In the genomic region with DNA sequence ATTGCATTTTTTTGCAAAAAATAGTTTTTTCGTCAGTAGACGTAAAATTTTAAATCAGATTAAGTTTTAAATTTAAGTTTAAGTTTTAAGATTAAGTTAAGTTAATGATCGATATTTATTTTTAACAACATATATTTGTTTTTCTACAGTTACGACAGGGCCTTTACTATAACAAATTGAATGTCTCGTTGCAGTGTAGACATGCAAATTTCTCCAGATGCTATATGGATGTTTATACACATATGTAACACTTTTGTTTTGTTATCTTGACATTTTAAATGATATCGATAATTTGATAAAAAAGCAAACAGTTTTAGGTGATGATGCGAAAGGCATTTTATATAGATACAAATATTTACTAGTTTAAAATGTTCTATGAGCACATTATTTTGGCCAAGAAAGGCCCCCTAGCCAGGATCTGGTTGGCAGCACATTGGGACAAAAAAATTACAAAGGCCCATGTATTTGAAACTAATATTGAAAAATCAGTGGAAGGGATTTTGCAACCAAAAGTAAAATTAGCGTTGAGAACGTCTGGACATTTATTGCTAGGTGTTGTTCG, we compare ENCODE assay signal across 1 fruit fly cellular context.
A peak's percentile ranks its signal among the peaks of the same experiment; 100 is the strongest.
TF ChIP-seq lines count a peak whose summit lies in the region.

vtd (plus strand) TSS at position 282 of the 562 bp plus-strand sequence.

TF ChIP-seq in whole organism, embryonic, 481 proteins besides CTCF, POLR2A, EP300 and RAD21 (continued from another document and continues in another):
- TF ChIP-seq danr (GFP tag; IDR thresholded peaks at IDR 0.05; lab: Robert Waterston, UW) = no peak
- no peak for TF ChIP-seq CG7556 (GFP tag; optimal IDR thresholded peaks at IDR 0.05; lab: Kevin White, UChicago)
- no peak for TF ChIP-seq HLH3B (GFP tag; IDR thresholded peaks at IDR 0.05; lab: Robert Waterston, UW)
- no peak for TF ChIP-seq Vsx1 (GFP tag; optimal IDR thresholded peaks at IDR 0.05; lab: Kevin White, UChicago)
- no peak for TF ChIP-seq Nf-YC (tag; optimal IDR thresholded peaks at IDR 0.05; lab: Kevin White, UChicago)
- no peak for TF ChIP-seq Oli (tag; optimal IDR thresholded peaks at IDR 0.05; lab: Kevin White, UChicago)
- TF ChIP-seq abd-A (tag; optimal IDR thresholded peaks at IDR 0.05; lab: Kevin White, UChicago) = no peak
- no peak for TF ChIP-seq Ada2b (GFP tag; IDR thresholded peaks at IDR 0.05; lab: Robert Waterston, UW)
- TF ChIP-seq ATbp (GFP tag; optimal IDR thresholded peaks at IDR 0.05; lab: Kevin White, UChicago) = no peak
- no peak for TF ChIP-seq Poxn (GFP tag; IDR thresholded peaks at IDR 0.05; lab: Robert Waterston, UW)
- peak; percentile 67 for TF ChIP-seq sens (GFP tag; lab: Kevin White, UChicago)
- TF ChIP-seq Camta (GFP tag; optimal IDR thresholded peaks at IDR 0.05; lab: Kevin White, UChicago) = no peak
- no peak for TF ChIP-seq Mes4 (GFP tag; optimal IDR thresholded peaks at IDR 0.05; lab: Kevin White, UChicago)
- no peak for TF ChIP-seq grn (GFP tag; optimal IDR thresholded peaks at IDR 0.05; lab: Kevin White, UChicago)
- no peak for TF ChIP-seq bsh (GFP tag; optimal IDR thresholded peaks at IDR 0.05; lab: Kevin White, UChicago)
- TF ChIP-seq CG4820 (GFP tag; optimal IDR thresholded peaks at IDR 0.05; lab: Kevin White, UChicago) = no peak
- TF ChIP-seq Hey (tag; optimal IDR thresholded peaks at IDR 0.05; lab: Kevin White, UChicago) = no peak
- TF ChIP-seq MESR4 (GFP tag; optimal IDR thresholded peaks at IDR 0.05; lab: Kevin White, UChicago) = peak; percentile 64
- TF ChIP-seq Hr51 (GFP tag; optimal IDR thresholded peaks at IDR 0.05; lab: Kevin White, UChicago) = no peak
- no peak for TF ChIP-seq CG3281 (GFP tag; optimal IDR thresholded peaks at IDR 0.05; lab: Kevin White, UChicago)
- TF ChIP-seq nmo (GFP tag; optimal IDR thresholded peaks at IDR 0.05; lab: Kevin White, UChicago) = peak; percentile 62
- peak; percentile 25 for TF ChIP-seq BEAF-32 (GFP tag; optimal IDR thresholded peaks at IDR 0.05; lab: Kevin White, UChicago)
- no peak for TF ChIP-seq Spps (tag; optimal IDR thresholded peaks at IDR 0.05; lab: Kevin White, UChicago)
- TF ChIP-seq CG14860 (GFP tag; IDR thresholded peaks at IDR 0.05; lab: Robert Waterston, UW; ENCODE audit: partially characterized antibody) = no peak
- peak; percentile 16 for TF ChIP-seq dmrt11E (tag; optimal IDR thresholded peaks at IDR 0.05; lab: Kevin White, UChicago)
- no peak for TF ChIP-seq H15 (GFP tag; IDR thresholded peaks at IDR 0.05; lab: Robert Waterston, UW)
- TF ChIP-seq CG14965 (GFP tag; optimal IDR thresholded peaks at IDR 0.05; lab: Kevin White, UChicago; ENCODE audit: borderline replicate concordance) = no peak
- peak; percentile 41 for TF ChIP-seq CG14710 (tag; optimal IDR thresholded peaks at IDR 0.05; lab: Kevin White, UChicago)
- no peak for TF ChIP-seq Bgb (GFP tag; IDR thresholded peaks at IDR 0.05; lab: Robert Waterston, UW; ENCODE audit: partially characterized antibody)
- no peak for TF ChIP-seq bbx (GFP tag; IDR thresholded peaks at IDR 0.05; lab: Robert Waterston, UW; ENCODE audit: partially characterized antibody)
- no peak for TF ChIP-seq CG14014 (GFP tag; IDR thresholded peaks at IDR 0.05; lab: Robert Waterston, UW)
- TF ChIP-seq Adf1 (GFP tag; IDR thresholded peaks at IDR 0.05; lab: Robert Waterston, UW) = no peak
- no peak for TF ChIP-seq CG10321 (GFP tag; IDR thresholded peaks at IDR 0.05; lab: Robert Waterston, UW)
- no peak for TF ChIP-seq CG15073 (GFP tag; optimal IDR thresholded peaks at IDR 0.05; lab: Kevin White, UChicago)
- no peak for TF ChIP-seq CG12769 (tag; optimal IDR thresholded peaks at IDR 0.05; lab: Kevin White, UChicago)
- no peak for TF ChIP-seq wdn (GFP tag; IDR thresholded peaks at IDR 0.05; lab: Robert Waterston, UW)
- TF ChIP-seq gem (tag; optimal IDR thresholded peaks at IDR 0.05; lab: Kevin White, UChicago) = peak; percentile 30
- TF ChIP-seq CG9215 (GFP tag; IDR thresholded peaks at IDR 0.05; lab: Robert Waterston, UW) = no peak
- peak; percentile 99 for TF ChIP-seq CG17802 (tag; optimal IDR thresholded peaks at IDR 0.05; lab: Kevin White, UChicago)
- no peak for TF ChIP-seq gsb (GFP tag; IDR thresholded peaks at IDR 0.05; lab: Robert Waterston, UW)
- peak; percentile 46 for TF ChIP-seq Ets97D (GFP tag; optimal IDR thresholded peaks at IDR 0.05; lab: Kevin White, UChicago)
- TF ChIP-seq Sox102F (GFP tag; optimal IDR thresholded peaks at IDR 0.05; lab: Kevin White, UChicago) = no peak
- peak; percentile 62 for TF ChIP-seq Abd-B (GFP tag; optimal IDR thresholded peaks at IDR 0.05; lab: Kevin White, UChicago)
- no peak for TF ChIP-seq sd (tag; optimal IDR thresholded peaks at IDR 0.05; lab: Kevin White, UChicago)
- no peak for TF ChIP-seq CG7745 (tag; optimal IDR thresholded peaks at IDR 0.05; lab: Kevin White, UChicago)
- peak; percentile 20 for TF ChIP-seq CG9817 (tag; optimal IDR thresholded peaks at IDR 0.05; lab: Kevin White, UChicago)
- TF ChIP-seq klu (GFP tag; IDR thresholded peaks at IDR 0.05; lab: Robert Waterston, UW) = no peak
- TF ChIP-seq zf30C (GFP tag; optimal IDR thresholded peaks at IDR 0.05; lab: Kevin White, UChicago) = no peak
- no peak for TF ChIP-seq Six4 (GFP tag; optimal IDR thresholded peaks at IDR 0.05; lab: Kevin White, UChicago)
- no peak for TF ChIP-seq Stat92E (GFP tag; optimal IDR thresholded peaks at IDR 0.05; lab: Kevin White, UChicago)
- peak; percentile 100 for TF ChIP-seq CG1603 (tag; optimal IDR thresholded peaks at IDR 0.05; lab: Kevin White, UChicago)
- peak; percentile 46 for TF ChIP-seq CG18764 (GFP tag; optimal IDR thresholded peaks at IDR 0.05; lab: Kevin White, UChicago)
- peak; percentile 31 for TF ChIP-seq CG8089 (GFP tag; optimal IDR thresholded peaks at IDR 0.05; lab: Kevin White, UChicago)
- no peak for TF ChIP-seq eve (GFP tag; optimal IDR thresholded peaks at IDR 0.05; lab: Kevin White, UChicago)
- TF ChIP-seq CG6765 (GFP tag; optimal IDR thresholded peaks at IDR 0.05; lab: Kevin White, UChicago) = no peak
- TF ChIP-seq CG13775 (GFP tag; optimal IDR thresholded peaks at IDR 0.05; lab: Kevin White, UChicago) = no peak
- no peak for TF ChIP-seq Eip74EF (GFP tag; optimal IDR thresholded peaks at IDR 0.05; lab: Kevin White, UChicago)
- no peak for TF ChIP-seq Sin3A (optimal IDR thresholded peaks at IDR 0.05; lab: Kevin White, UChicago)
- no peak for TF ChIP-seq Jarid2 (GFP tag; optimal IDR thresholded peaks at IDR 0.05; lab: Kevin White, UChicago)
- no peak for TF ChIP-seq Lpt (GFP tag; optimal IDR thresholded peaks at IDR 0.05; lab: Kevin White, UChicago)
- TF ChIP-seq CG8290 (GFP tag; optimal IDR thresholded peaks at IDR 0.05; lab: Kevin White, UChicago) = peak; percentile 50
- TF ChIP-seq CG8290 (tag; optimal IDR thresholded peaks at IDR 0.05; lab: Kevin White, UChicago) = peak in 1 of 2 experiments; percentile 64
- no peak for TF ChIP-seq Atf3 (GFP tag; optimal IDR thresholded peaks at IDR 0.05; lab: Kevin White, UChicago)
- no peak for TF ChIP-seq Ssrp (tag; optimal IDR thresholded peaks at IDR 0.05; lab: Kevin White, UChicago)
- TF ChIP-seq CG14050 (GFP tag; IDR thresholded peaks at IDR 0.05; lab: Robert Waterston, UW) = no peak
- no peak for TF ChIP-seq stwl (tag; optimal IDR thresholded peaks at IDR 0.05; lab: Kevin White, UChicago)
- no peak for TF ChIP-seq CG13296 (GFP tag; optimal IDR thresholded peaks at IDR 0.05; lab: Kevin White, UChicago)
- TF ChIP-seq CG14441 (GFP tag; IDR thresholded peaks at IDR 0.05; lab: Robert Waterston, UW) = no peak
- TF ChIP-seq CG17186 (GFP tag; optimal IDR thresholded peaks at IDR 0.05; lab: Kevin White, UChicago) = no peak
- TF ChIP-seq Taf1 (GFP tag; IDR thresholded peaks at IDR 0.05; lab: Robert Waterston, UW) = no peak
- no peak for TF ChIP-seq CG12744 (GFP tag; optimal IDR thresholded peaks at IDR 0.05; lab: Kevin White, UChicago)
- no peak for TF ChIP-seq schlank (tag; optimal IDR thresholded peaks at IDR 0.05; lab: Kevin White, UChicago)
- TF ChIP-seq stc (GFP tag; IDR thresholded peaks at IDR 0.05; lab: Robert Waterston, UW) = no peak
- no peak for TF ChIP-seq Gsc (GFP tag; IDR thresholded peaks at IDR 0.05; lab: Robert Waterston, UW)
- no peak for TF ChIP-seq wor (GFP tag; IDR thresholded peaks at IDR 0.05; lab: Robert Waterston, UW)
- no peak for TF ChIP-seq GATAe (GFP tag; conservative IDR thresholded peaks at IDR 0.05; lab: Robert Waterston, UW)
- TF ChIP-seq Elba2 (GFP tag; optimal IDR thresholded peaks at IDR 0.05; lab: Kevin White, UChicago) = no peak
- TF ChIP-seq CG7987 (GFP tag; optimal IDR thresholded peaks at IDR 0.05; lab: Kevin White, UChicago) = no peak
- no peak for TF ChIP-seq CG11247 (GFP tag; IDR thresholded peaks at IDR 0.05; lab: Robert Waterston, UW)
- no peak for TF ChIP-seq CHES-1-like (GFP tag; optimal IDR thresholded peaks at IDR 0.05; lab: Kevin White, UChicago)
- TF ChIP-seq croc (GFP tag; conservative IDR thresholded peaks at IDR 0.05; lab: Robert Waterston, UW) = no peak
- no peak for TF ChIP-seq CG11695 (GFP tag; IDR thresholded peaks at IDR 0.05; lab: Robert Waterston, UW)
- no peak for TF ChIP-seq ind (GFP tag; optimal IDR thresholded peaks at IDR 0.05; lab: Kevin White, UChicago)
- TF ChIP-seq CG2712 (tag; optimal IDR thresholded peaks at IDR 0.05; lab: Kevin White, UChicago) = no peak
- TF ChIP-seq Dfd (GFP tag; optimal IDR thresholded peaks at IDR 0.05; lab: Kevin White, UChicago) = peak in 1 of 2 experiments; percentile 36
- no peak for TF ChIP-seq tgo (GFP tag; IDR thresholded peaks at IDR 0.05; lab: Robert Waterston, UW)
- peak; percentile 99 for TF ChIP-seq CG1024 (GFP tag; IDR thresholded peaks at IDR 0.05; lab: Robert Waterston, UW)
- no peak for TF ChIP-seq Mrtf (GFP tag; IDR thresholded peaks at IDR 0.05; lab: Robert Waterston, UW)
- TF ChIP-seq gfzf (GFP tag; optimal IDR thresholded peaks at IDR 0.05; lab: Kevin White, UChicago) = no peak
- no peak for TF ChIP-seq NFAT (GFP tag; IDR thresholded peaks at IDR 0.05; lab: Robert Waterston, UW)
- peak; percentile 63 for TF ChIP-seq CG4617 (GFP tag; optimal IDR thresholded peaks at IDR 0.05; lab: Kevin White, UChicago; ENCODE audit: borderline replicate concordance)
- no peak for TF ChIP-seq CG16813 (GFP tag; IDR thresholded peaks at IDR 0.05; lab: Robert Waterston, UW; ENCODE audit: partially characterized antibody)
- no peak for TF ChIP-seq seq (GFP tag; IDR thresholded peaks at IDR 0.05; lab: Robert Waterston, UW)
- TF ChIP-seq bowl (GFP tag; IDR thresholded peaks at IDR 0.05; lab: Robert Waterston, UW) = no peak
- no peak for TF ChIP-seq rib (GFP tag; IDR thresholded peaks at IDR 0.05; lab: Robert Waterston, UW)
- no peak for TF ChIP-seq CG12299 (tag; optimal IDR thresholded peaks at IDR 0.05; lab: Kevin White, UChicago)
- no peak for TF ChIP-seq CG1647 (GFP tag; optimal IDR thresholded peaks at IDR 0.05; lab: Kevin White, UChicago)
- no peak for TF ChIP-seq E2f2 (GFP tag; IDR thresholded peaks at IDR 0.05; lab: Robert Waterston, UW)
- no peak for TF ChIP-seq otp (GFP tag; IDR thresholded peaks at IDR 0.05; lab: Robert Waterston, UW)
- peak; percentile 58 for TF ChIP-seq CG12659 (GFP tag; optimal IDR thresholded peaks at IDR 0.05; lab: Kevin White, UChicago)
- TF ChIP-seq CoRest (tag; optimal IDR thresholded peaks at IDR 0.05; lab: Kevin White, UChicago) = peak; percentile 34
- no peak for TF ChIP-seq Rfx (GFP tag; IDR thresholded peaks at IDR 0.05; lab: Robert Waterston, UW)
- no peak for TF ChIP-seq CG10274 (GFP tag; optimal IDR thresholded peaks at IDR 0.05; lab: Kevin White, UChicago)
- TF ChIP-seq tna (GFP tag; IDR thresholded peaks at IDR 0.05; lab: Robert Waterston, UW; ENCODE audit: partially characterized antibody) = no peak
- TF ChIP-seq CG7928 (GFP tag; optimal IDR thresholded peaks at IDR 0.05; lab: Kevin White, UChicago) = no peak
- TF ChIP-seq CG31388 (GFP tag; optimal IDR thresholded peaks at IDR 0.05; lab: Kevin White, UChicago) = no peak
- TF ChIP-seq CG13287 (GFP tag; IDR thresholded peaks at IDR 0.05; lab: Robert Waterston, UW; ENCODE audit: partially characterized antibody) = no peak
- TF ChIP-seq zfh2 (GFP tag; optimal IDR thresholded peaks at IDR 0.05; lab: Kevin White, UChicago) = no peak
- TF ChIP-seq Sry-δ (GFP tag; optimal IDR thresholded peaks at IDR 0.05; lab: Kevin White, UChicago) = peak; percentile 27
- no peak for TF ChIP-seq CG5180 (GFP tag; optimal IDR thresholded peaks at IDR 0.05; lab: Kevin White, UChicago)
- TF ChIP-seq her (GFP tag; optimal IDR thresholded peaks at IDR 0.05; lab: Kevin White, UChicago) = no peak
- no peak for TF ChIP-seq slbo (GFP tag; IDR thresholded peaks at IDR 0.05; lab: Robert Waterston, UW)
- TF ChIP-seq Scr (GFP tag; IDR thresholded peaks at IDR 0.05; lab: Robert Waterston, UW; ENCODE audit: partially characterized antibody) = no peak
- TF ChIP-seq chn (GFP tag; optimal IDR thresholded peaks at IDR 0.05; lab: Kevin White, UChicago) = no peak
- no peak for TF ChIP-seq mam (GFP tag; optimal IDR thresholded peaks at IDR 0.05; lab: Kevin White, UChicago)
- no peak for TF ChIP-seq CG4854 (GFP tag; optimal IDR thresholded peaks at IDR 0.05; lab: Kevin White, UChicago)
- no peak for TF ChIP-seq onecut (GFP tag; IDR thresholded peaks at IDR 0.05; lab: Robert Waterston, UW)
- TF ChIP-seq CG11723 (GFP tag; optimal IDR thresholded peaks at IDR 0.05; lab: Kevin White, UChicago) = peak; percentile 92
- no peak for TF ChIP-seq bab2 (GFP tag; optimal IDR thresholded peaks at IDR 0.05; lab: Kevin White, UChicago)
- peak; percentile 99 for TF ChIP-seq ssp (GFP tag; IDR thresholded peaks at IDR 0.05; lab: Robert Waterston, UW)
- peak; percentile 99 for TF ChIP-seq CG30020 (tag; optimal IDR thresholded peaks at IDR 0.05; lab: Kevin White, UChicago)
- no peak for TF ChIP-seq disco-r (GFP tag; optimal IDR thresholded peaks at IDR 0.05; lab: Kevin White, UChicago)
- no peak for TF ChIP-seq CG2129 (GFP tag; IDR thresholded peaks at IDR 0.05; lab: Robert Waterston, UW; ENCODE audit: partially characterized antibody)
- no peak for TF ChIP-seq CG8944 (GFP tag; optimal IDR thresholded peaks at IDR 0.05; lab: Kevin White, UChicago)
- peak; percentile 50 for TF ChIP-seq pzg (GFP tag; optimal IDR thresholded peaks at IDR 0.05; lab: Kevin White, UChicago)
- no peak for TF ChIP-seq trh (GFP tag; optimal IDR thresholded peaks at IDR 0.05; lab: Kevin White, UChicago)
- TF ChIP-seq Ravus (GFP tag; IDR thresholded peaks at IDR 0.05; lab: Robert Waterston, UW) = no peak
- peak; percentile 57 for TF ChIP-seq phol (tag; optimal IDR thresholded peaks at IDR 0.05; lab: Kevin White, UChicago)
- TF ChIP-seq Nf-YB (GFP tag; optimal IDR thresholded peaks at IDR 0.05; lab: Kevin White, UChicago) = no peak
- TF ChIP-seq Myb (GFP tag; optimal IDR thresholded peaks at IDR 0.05; lab: Kevin White, UChicago) = no peak
- TF ChIP-seq ham (GFP tag; IDR thresholded peaks at IDR 0.05; lab: Robert Waterston, UW) = no peak
- no peak for TF ChIP-seq ab (GFP tag; optimal IDR thresholded peaks at IDR 0.05; lab: Kevin White, UChicago)
